Worm (Caenorhabditis elegans) whole organism, dauer: Measurements from ENCODE around the gene F56D2.5.

Experiments used
- unc-62 ChIP-seq: sonication (generic microtip); optimal IDR thresholded peaks from 2 replicates; lab custom pipeline; 2017; ENCODE audit warnings: missing biosample characterization, missing genetic modification reagents, missing genetic modification characterization

The F56D2.5 gene

ce11 chrIII:5581049-5581448 lies at the start of gene F56D2.5:
Gene F56D2.5 (minus strand): TSS chrIII:5581419.
- TF ChIP-seq unc-62 (GFP tag; lab: Kevin White, UChicago), result no peak

- TF ChIP-seq unc-62 (GFP tag; lab: Kevin White, UChicago), result no peak
Observed at ce11 chrIII:5630350-5630749, 49.1 kb upstream of the F56D2.5 start.

ce11 chrIII:5629225-5629624 lies 48.0 kb upstream of the F56D2.5 start:
- TF ChIP-seq unc-62 (GFP tag; lab: Kevin White, UChicago), result no peak

DNA sequence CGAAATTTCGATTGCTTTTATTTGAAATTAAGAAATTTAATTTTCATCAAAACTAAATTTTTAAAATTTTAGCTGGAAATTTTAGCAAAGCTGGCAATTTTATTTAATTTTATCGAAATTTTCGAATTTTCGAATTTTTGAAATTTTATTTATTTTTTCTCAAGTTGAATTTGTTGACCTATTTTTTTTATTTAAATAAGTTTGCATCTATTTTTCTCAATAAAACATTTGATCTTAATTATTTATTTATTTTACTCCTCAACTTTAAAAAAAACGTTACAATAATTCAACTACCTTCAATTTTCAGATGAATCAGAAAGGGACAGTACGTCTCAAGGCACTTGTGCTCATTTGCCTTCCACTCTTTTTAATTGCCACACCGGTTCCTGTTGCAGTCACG lies 43.6 kb upstream of the F56D2.5 start, which contains the start of gene daf-4:
Gene daf-4, plus strand, starts transcription at position 301 of the 400 bp plus-strand sequence.
- TF ChIP-seq unc-62 (GFP tag; lab: Kevin White, UChicago), result no peak

ce11 chrIII:5623418-5623817 lies 42.2 kb upstream of the F56D2.5 start:
- no peak for TF ChIP-seq unc-62 (GFP tag; lab: Kevin White, UChicago)

ce11 chrIII:5622232-5623009 lies 41.2 kb upstream of the F56D2.5 start:
- no peak for TF ChIP-seq unc-62 (GFP tag; lab: Kevin White, UChicago)

- no peak for TF ChIP-seq unc-62 (GFP tag; lab: Kevin White, UChicago)
Observed at ce11 chrIII:5621236-5621635, 40.0 kb upstream of the F56D2.5 start.

- TF ChIP-seq unc-62 (GFP tag; lab: Kevin White, UChicago), result no peak
Observed at ce11 chrIII:5620186-5620585, 39.0 kb upstream of the F56D2.5 start.

ce11 chrIII:5615675-5616074 lies 34.5 kb upstream of the F56D2.5 start:
- no peak for TF ChIP-seq unc-62 (GFP tag; lab: Kevin White, UChicago)

- no peak for TF ChIP-seq unc-62 (GFP tag; lab: Kevin White, UChicago)
Observed at ce11 chrIII:5614648-5615047, 33.4 kb upstream of the F56D2.5 start, which contains the start of gene basl-1. Gene basl-1 (plus strand): TSS chrIII:5614948.

DNA sequence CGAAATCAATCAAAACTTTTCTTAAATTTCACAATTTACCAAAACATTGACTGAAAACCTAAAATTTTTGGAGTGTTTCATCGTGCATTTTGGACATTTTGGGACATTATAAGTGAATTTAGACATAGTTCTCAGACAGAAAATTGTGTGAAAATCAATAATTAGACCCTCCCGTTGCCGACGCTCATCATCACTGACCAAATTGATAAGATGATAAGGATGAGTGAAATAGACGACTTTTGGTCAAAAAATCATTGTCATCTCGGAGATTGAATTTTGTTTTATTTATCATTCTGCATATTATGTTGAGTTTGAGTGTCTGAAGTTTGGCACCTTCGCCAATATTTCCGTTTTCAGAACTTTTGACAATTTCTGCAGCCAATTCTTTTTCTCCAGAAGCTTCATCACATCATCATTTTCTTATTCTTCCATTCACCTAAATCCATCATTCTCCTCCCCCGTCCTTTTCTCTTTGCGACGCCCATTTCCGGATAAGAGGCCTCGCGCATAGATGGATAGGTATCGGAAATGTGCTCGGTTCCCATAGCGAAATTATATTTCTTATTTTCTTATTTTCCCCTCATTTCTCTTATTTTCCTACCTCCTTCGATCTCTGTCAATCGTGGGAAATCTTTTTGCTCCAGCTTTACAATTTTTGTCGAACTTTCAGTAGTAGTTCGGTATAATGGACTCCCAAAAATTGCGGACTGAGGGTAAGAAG lies 30.5 kb upstream of the F56D2.5 start, which contains the start of gene bas-1:
Gene bas-1, plus strand, starts transcription at position 671 of the 721 bp plus-strand sequence.
- no peak for TF ChIP-seq unc-62 (GFP tag; lab: Kevin White, UChicago)

- TF ChIP-seq unc-62 (GFP tag; lab: Kevin White, UChicago), result no peak
Observed at ce11 chrIII:5610276-5610675, 29.1 kb upstream of the F56D2.5 start, which contains the start of gene C05D2.8. Gene C05D2.8 (minus strand): TSS chrIII:5610346.

DNA sequence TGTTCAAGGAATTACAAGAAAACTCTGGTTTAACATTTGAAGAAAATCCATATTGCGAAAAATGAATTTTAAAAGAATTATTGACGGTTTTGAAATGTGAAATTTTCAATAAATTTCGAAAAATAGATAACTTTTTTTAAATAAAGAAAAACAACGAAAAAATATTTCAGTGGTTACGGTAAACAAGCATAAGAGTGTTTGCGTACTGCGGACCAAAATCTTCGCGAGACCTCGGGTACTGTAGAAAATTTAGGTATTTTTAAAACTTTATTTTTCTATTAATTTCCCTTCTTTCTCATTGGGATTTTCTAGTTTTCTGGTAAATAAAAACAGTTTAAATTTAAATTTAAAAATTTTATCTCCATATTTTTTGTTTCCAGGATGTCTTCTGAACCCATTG lies 22.9 kb upstream of the F56D2.5 start, which contains the start of gene xnd-1:
Gene xnd-1, plus strand, starts transcription at position 381 of the 400 bp plus-strand sequence.
- no peak for TF ChIP-seq unc-62 (GFP tag; lab: Kevin White, UChicago)

DNA sequence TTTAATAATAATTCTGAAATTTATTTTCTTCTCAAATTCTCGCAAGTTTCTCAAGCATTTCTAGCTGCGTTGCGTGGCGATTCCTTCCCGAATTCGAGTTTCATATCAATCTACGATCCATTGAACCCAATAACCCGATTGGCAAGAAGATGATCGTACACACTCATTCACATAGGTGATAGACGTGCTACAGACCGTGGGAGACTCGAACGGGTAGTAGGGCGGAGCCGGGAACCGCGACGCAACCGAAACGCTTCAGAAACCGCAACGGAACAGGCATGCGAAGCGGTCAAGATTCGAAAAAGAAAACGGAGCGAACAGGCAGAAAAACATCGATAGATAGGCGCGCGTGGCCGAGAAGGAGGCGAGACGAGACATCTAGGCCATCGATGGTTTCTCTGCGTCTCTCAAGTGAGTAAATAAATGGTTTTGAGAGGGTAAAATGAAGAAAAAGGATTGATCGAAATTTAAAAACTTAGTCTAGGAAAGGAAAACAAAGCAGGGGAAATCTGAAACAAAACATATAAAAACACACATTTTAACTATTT lies 22.3 kb upstream of the F56D2.5 start, which contains the start of gene madf-11:
Gene madf-11, minus strand, starts transcription at position 51 of the 548 bp plus-strand sequence.
- TF ChIP-seq unc-62 (GFP tag; lab: Kevin White, UChicago), result no peak

- no peak for TF ChIP-seq unc-62 (GFP tag; lab: Kevin White, UChicago)
Observed at ce11 chrIII:5601999-5602398, 20.8 kb upstream of the F56D2.5 start.

DNA sequence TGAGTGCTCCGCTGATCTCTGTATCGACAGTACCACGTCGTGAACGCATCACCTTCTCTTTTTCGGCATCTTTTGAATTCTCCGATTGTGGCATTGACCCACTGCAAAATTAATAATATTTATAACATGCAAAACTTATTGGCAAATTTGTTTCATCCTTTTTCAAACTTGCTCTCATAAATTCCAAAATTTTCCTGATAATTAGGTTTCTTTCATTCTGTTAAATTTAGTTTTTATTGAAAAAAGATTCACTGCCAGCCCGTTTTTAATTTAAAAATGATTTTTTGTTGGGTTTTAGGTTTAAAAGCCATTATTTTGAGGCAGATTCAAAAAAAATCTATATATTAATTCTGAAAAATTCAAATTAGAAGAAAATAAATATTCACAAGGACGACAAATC lies 18.7 kb upstream of the F56D2.5 start, which contains the start of gene wdr-37:
Gene wdr-37, minus strand, starts transcription at position 101 of the 400 bp plus-strand sequence.
- no peak for TF ChIP-seq unc-62 (GFP tag; lab: Kevin White, UChicago)
